Worm (Caenorhabditis elegans): Measurements from ENCODE around the gene C32C4.16.

DNA sequence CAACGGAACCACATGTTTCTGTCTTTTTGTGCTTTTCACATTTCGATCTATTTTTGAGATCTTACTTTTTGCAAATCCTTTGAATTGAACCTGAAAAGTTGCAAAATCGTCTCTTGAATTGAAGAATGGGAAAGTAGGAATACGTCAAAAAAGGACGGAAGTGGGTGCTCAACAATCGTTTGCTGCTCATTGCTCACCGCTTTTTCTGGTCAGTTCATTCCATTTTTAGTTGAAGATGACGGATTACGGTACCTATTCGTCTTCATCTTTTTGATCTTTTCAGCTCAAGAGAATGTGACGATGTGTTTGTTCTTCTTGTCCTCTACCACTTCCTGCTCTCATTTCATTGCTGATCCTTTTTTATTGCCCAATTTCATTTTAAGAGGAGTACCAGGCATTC, 47.8 kb downstream of the C32C4.16 start, which contains the start of gene C05A2.4:
- no peak for TF ChIP-seq flt-1 (GFP tag; IDR thresholded peaks at IDR 0.05)
- TF ChIP-seq cog-1 (tag; optimal IDR thresholded peaks at IDR 0.05), result no peak
- no peak for TF ChIP-seq T22C8.4 (GFP tag; IDR thresholded peaks at IDR 0.05)
- TF ChIP-seq med-1 (GFP tag; optimal IDR thresholded peaks at IDR 0.05; ENCODE audit: insufficient read depth), result no peak

All from whole organism, midembryonic.